Worm (Caenorhabditis elegans): ENCODE measurements around the gene F58B4.6.
A peak's percentile ranks its signal among the peaks of the same experiment; 100 is the strongest.

The F58B4.6 gene

DNA sequence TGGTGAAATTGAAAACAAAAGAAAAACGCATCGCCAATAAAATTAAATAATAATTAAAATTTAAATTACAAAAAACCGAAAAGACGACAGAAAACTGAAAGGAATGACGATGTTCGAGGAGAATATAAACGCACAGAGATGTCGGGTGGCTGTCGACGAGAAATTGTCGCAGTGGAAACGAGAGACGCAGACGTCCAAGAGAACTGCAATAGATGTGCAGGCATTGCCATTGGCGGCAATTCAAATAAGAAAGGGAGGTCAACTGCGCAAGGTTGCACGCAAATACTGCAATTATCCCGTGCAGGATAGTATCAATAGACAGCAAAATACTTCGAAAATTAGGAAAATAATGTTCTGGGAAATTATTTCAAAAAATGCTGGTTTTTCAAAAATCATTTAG is 27.7 kb upstream of the F58B4.6 start:
- no peak for TF ChIP-seq mml-1 (tag; optimal IDR thresholded peaks at IDR 0.05)
- peak; percentile 95 for TF ChIP-seq ceh-28 (tag; optimal IDR thresholded peaks at IDR 0.05)
- no peak for TF ChIP-seq unc-39 (tag; optimal IDR thresholded peaks at IDR 0.05)
- TF ChIP-seq ceh-9 (tag; optimal IDR thresholded peaks at IDR 0.05) = peak; percentile 11
- TF ChIP-seq nhr-67 (tag; optimal IDR thresholded peaks at IDR 0.05) = peak; percentile 48
- TF ChIP-seq nhr-12 (tag; optimal IDR thresholded peaks at IDR 0.05) = no peak
- peak; percentile 91 for TF ChIP-seq ama-1 (optimal IDR thresholded peaks at IDR 0.05)
- TF ChIP-seq lin-15B (tag; optimal IDR thresholded peaks at IDR 0.05) = peak; percentile 99
- peak; percentile 96 for TF ChIP-seq ceh-82 (tag; optimal IDR thresholded peaks at IDR 0.05)
- peak; percentile 92 for TF ChIP-seq elt-1 (tag; optimal IDR thresholded peaks at IDR 0.05)
- TF ChIP-seq lsy-12 (tag; optimal IDR thresholded peaks at IDR 0.05) = peak; percentile 99
- peak; percentile 96 for TF ChIP-seq snpc-4 (tag; optimal IDR thresholded peaks at IDR 0.05)
- TF ChIP-seq ZK546.5 (tag; optimal IDR thresholded peaks at IDR 0.05) = peak; percentile 100
- peak; percentile 67 to 96 (median 72) for TF ChIP-seq elt-3 (tag; optimal IDR thresholded peaks at IDR 0.05)
- peak; percentile 94 for TF ChIP-seq R02D3.7 (tag; optimal IDR thresholded peaks at IDR 0.05)
- peak; percentile 96 for TF ChIP-seq tbx-2 (tag; optimal IDR thresholded peaks at IDR 0.05)
- TF ChIP-seq ztf-4 (tag; optimal IDR thresholded peaks at IDR 0.05) = peak; percentile 90
- TF ChIP-seq nhr-43 (tag; optimal IDR thresholded peaks at IDR 0.05; ENCODE audit: poor library complexity, severe bottlenecking) = peak; percentile 99
- TF ChIP-seq egl-5 (tag; optimal IDR thresholded peaks at IDR 0.05) = peak; percentile 97
- TF ChIP-seq nhr-76 (tag; optimal IDR thresholded peaks at IDR 0.05) = peak; percentile 87
- TF ChIP-seq sea-2 (GFP tag; optimal IDR thresholded peaks at IDR 0.05) = peak; percentile 53
- peak; percentile 100 for TF ChIP-seq nhr-23 (tag; optimal IDR thresholded peaks at IDR 0.05)
- peak; percentile 81 for TF ChIP-seq nhr-28 (tag; optimal IDR thresholded peaks at IDR 0.05)
- peak; percentile 91 for TF ChIP-seq unc-62 (GFP tag; optimal IDR thresholded peaks at IDR 0.05)
- peak; percentile 74 for TF ChIP-seq egl-27 (tag; optimal IDR thresholded peaks at IDR 0.05)
- peak; percentile 89 for TF ChIP-seq zag-1 (tag; optimal IDR thresholded peaks at IDR 0.05)
- TF ChIP-seq ztf-11 (tag; optimal IDR thresholded peaks at IDR 0.05) = no peak
- TF ChIP-seq eor-1 (tag; optimal IDR thresholded peaks at IDR 0.05) = peak in 1 of 2 experiments; percentile 9
- TF ChIP-seq elt-2 (tag; optimal IDR thresholded peaks at IDR 0.05) = peak; percentile 93
- peak; percentile 65 for TF ChIP-seq daf-12 (tag; optimal IDR thresholded peaks at IDR 0.05)
- peak; percentile 95 for TF ChIP-seq nhr-77 (tag; optimal IDR thresholded peaks at IDR 0.05)
- peak; percentile 98 for TF ChIP-seq nfya-1 (tag; optimal IDR thresholded peaks at IDR 0.05; ENCODE audit: insufficient read depth)
- peak; percentile 97 for TF ChIP-seq jun-1 (tag; optimal IDR thresholded peaks at IDR 0.05)
- peak; percentile 98 for TF ChIP-seq lin-39 (tag; optimal IDR thresholded peaks at IDR 0.05)
- peak; percentile 91 for TF ChIP-seq fkh-10 (GFP tag; optimal IDR thresholded peaks at IDR 0.05)
- peak; percentile 79 for TF ChIP-seq aly-2 (tag; optimal IDR thresholded peaks at IDR 0.05)
- peak; percentile 69 for TF ChIP-seq mdl-1 (tag; optimal IDR thresholded peaks at IDR 0.05)
- TF ChIP-seq pqm-1 (tag; optimal IDR thresholded peaks at IDR 0.05) = peak; percentile 92
- peak; percentile 95 for TF ChIP-seq hmg-11 (tag; optimal IDR thresholded peaks at IDR 0.05)
- TF ChIP-seq pha-4 (tag; optimal IDR thresholded peaks at IDR 0.05) = peak; percentile 99
- TF ChIP-seq fos-1 (tag; optimal IDR thresholded peaks at IDR 0.05) = peak; percentile 85
- TF ChIP-seq skn-1 (tag; optimal IDR thresholded peaks at IDR 0.05) = peak; percentile 95
- TF ChIP-seq nhr-25 (tag; optimal IDR thresholded peaks at IDR 0.05) = peak; percentile 100
- peak; percentile 96 for TF ChIP-seq nhr-11 (tag; optimal IDR thresholded peaks at IDR 0.05)
- TF ChIP-seq ceh-16 (tag; optimal IDR thresholded peaks at IDR 0.05) = peak; percentile 28
- no peak for TF ChIP-seq nhr-237 (tag; optimal IDR thresholded peaks at IDR 0.05)
- TF ChIP-seq fkh-2 (tag; optimal IDR thresholded peaks at IDR 0.05) = peak; percentile 59
